Fruit fly (Drosophila melanogaster): Measurements from ENCODE around the gene Las.

Gene Las

DNA sequence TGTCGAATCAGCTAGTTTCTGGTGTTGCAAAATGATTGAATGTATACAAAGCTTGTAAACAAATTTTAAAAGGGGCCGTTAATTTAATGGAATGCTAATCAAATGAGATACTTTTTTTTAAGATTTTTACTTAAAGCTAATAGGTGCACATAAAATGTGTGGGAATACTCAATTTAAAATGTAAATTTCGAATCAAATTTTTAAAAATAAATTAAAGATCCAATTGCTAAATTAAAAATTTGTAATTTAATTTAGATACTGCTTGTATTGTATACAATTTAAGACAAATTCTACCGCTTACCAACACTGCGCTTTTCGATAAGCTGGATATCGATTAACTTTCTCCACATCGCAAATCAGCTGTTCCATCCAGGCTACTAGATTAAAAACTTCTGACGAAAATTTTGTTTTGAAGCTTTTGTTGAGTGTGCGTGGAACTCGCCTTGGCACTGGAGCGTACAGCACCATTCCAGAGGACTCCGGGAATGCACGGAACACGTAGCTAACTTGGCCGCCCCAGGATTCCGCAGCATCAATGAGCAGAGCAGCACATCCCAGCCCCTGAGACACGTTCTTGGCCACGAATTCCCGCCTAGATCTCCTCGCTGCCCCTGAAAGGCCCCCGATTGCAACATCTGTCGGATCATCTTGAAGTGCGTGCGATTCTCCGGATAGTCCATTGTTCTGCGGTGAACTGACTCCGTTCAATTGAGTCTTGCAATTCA, 47.9 kb downstream of the Las start, which contains the start of the genes CG5498 and fbl (continued):
- TF ChIP-seq CG11560 (tag; IDR thresholded peaks at IDR 0.05) (no peak), stwl (tag; optimal IDR thresholded peaks at IDR 0.05) (peak; percentile 96), Optix (GFP tag; IDR thresholded peaks at IDR 0.05) (no peak), ro (GFP tag; IDR thresholded peaks at IDR 0.05) (no peak), H2.0 (GFP tag; IDR thresholded peaks at IDR 0.05) (no peak), CG30020 (tag; optimal IDR thresholded peaks at IDR 0.05) (peak; percentile 64), Dfd (GFP tag; optimal IDR thresholded peaks at IDR 0.05) (no peak), CG33213 (GFP tag; optimal IDR thresholded peaks at IDR 0.05) (peak; percentile 29), tgo (GFP tag; IDR thresholded peaks at IDR 0.05) (peak; percentile 27; the same call in 1 of the 3 replicates), CG3281 (GFP tag; optimal IDR thresholded peaks at IDR 0.05) (peak; percentile 65), CG14441 (GFP tag; IDR thresholded peaks at IDR 0.05) (no peak), CG3726 (GFP tag; IDR thresholded peaks at IDR 0.05) (no peak), CG6791 (GFP tag; IDR thresholded peaks at IDR 0.05; ENCODE audit: partially characterized antibody) (no peak; the same call in 2 of the 3 replicates), CG6689 (GFP tag; IDR thresholded peaks at IDR 0.05) (peak; percentile 50)

Measured in whole organism, embryonic.